Worm (Caenorhabditis elegans) whole organism, late embryonic: ENCODE data around the gene ZK177.1.

Experiments
- C38D4.7 ChIP-seq: fragments of 200-800 bp; sonication (Bioruptor generic); optimal IDR thresholded peaks from 2 replicates; lab custom pipeline; 2018; ENCODE audit warnings: mild to moderate bottlenecking, missing genetic modification characterization, moderate library complexity, missing compliant biosample characterization
- T23F11.4 ChIP-seq: fragments of 200-800 bp; sonication (Bioruptor generic); optimal IDR thresholded peaks from 2 replicates; lab custom pipeline; 2018; ENCODE audit warnings: mild to moderate bottlenecking, missing genetic modification characterization, missing compliant biosample characterization
- Y22D7AL.16 ChIP-seq: sonication (generic microtip); optimal IDR thresholded peaks from 2 replicates; lab custom pipeline; 2016; ENCODE audit warnings: missing genetic modification characterization, missing compliant biosample characterization
- ahr-1 ChIP-seq: sonication (generic microtip); optimal IDR thresholded peaks from 2 replicates; lab custom pipeline; 2016; ENCODE audit warnings: missing genetic modification characterization, missing compliant biosample characterization
- ama-1 ChIP-seq: fragments of 150-350 bp; optimal IDR thresholded peaks from 2 replicates; lab custom pipeline; 2014
- ceh-14 ChIP-seq: sonication (generic microtip); optimal IDR thresholded peaks from 2 replicates; lab custom pipeline; 2016; ENCODE audit warnings: missing genotype, missing genetic modification characterization, missing compliant biosample characterization
- ceh-18 ChIP-seq: sonication (generic microtip); optimal IDR thresholded peaks from 2 replicates; lab custom pipeline; 2016; ENCODE audit warnings: missing genetic modification characterization, missing compliant biosample characterization
- ceh-2 ChIP-seq: sonication (generic microtip); optimal IDR thresholded peaks from 2 replicates; lab custom pipeline; 2016; ENCODE audit warnings: missing genotype, missing genetic modification characterization, missing compliant biosample characterization
- ceh-24 ChIP-seq: sonication (generic microtip); optimal IDR thresholded peaks from 2 replicates; lab custom pipeline; 2016; ENCODE audit warnings: mild to moderate bottlenecking, missing genetic modification characterization, missing compliant biosample characterization
- ceh-30 ChIP-seq: fragments of 150-350 bp; optimal IDR thresholded peaks from 2 replicates; lab custom pipeline; 2014; ENCODE audit warnings: missing biosample characterization, missing genetic modification characterization
- ceh-34 ChIP-seq: sonication (generic microtip); optimal IDR thresholded peaks from 2 replicates; lab custom pipeline; 2016; ENCODE audit warnings: mild to moderate bottlenecking, missing genetic modification characterization, missing compliant biosample characterization
- ceh-48 ChIP-seq: sonication (generic microtip); optimal IDR thresholded peaks from 2 replicates; lab custom pipeline; 2016; ENCODE audit warnings: missing genetic modification characterization, inconsistent platforms, missing compliant biosample characterization
- ceh-6 ChIP-seq: fragments of 200-800 bp; sonication (Bioruptor generic); optimal IDR thresholded peaks from 2 replicates; lab custom pipeline; 2018; ENCODE audit warnings: mild to moderate bottlenecking, missing genetic modification characterization, missing compliant biosample characterization
- ceh-9 ChIP-seq: sonication (generic microtip); optimal IDR thresholded peaks from 2 replicates; lab custom pipeline; 2016; ENCODE audit warnings: mild to moderate bottlenecking, missing genetic modification characterization, inconsistent platforms, missing compliant biosample characterization
- che-1 ChIP-seq: sonication (generic microtip); optimal IDR thresholded peaks from 2 replicates; lab custom pipeline; 2016; ENCODE audit warnings: mild to moderate bottlenecking, missing genetic modification characterization, missing compliant biosample characterization
- dmd-4 ChIP-seq: sonication (generic microtip); optimal IDR thresholded peaks from 2 replicates; lab custom pipeline; 2016; ENCODE audit warnings: borderline replicate concordance, missing genetic modification characterization, missing compliant biosample characterization
- dve-1 ChIP-seq: sonication (generic microtip); optimal IDR thresholded peaks from 2 replicates; lab custom pipeline; 2017; ENCODE audit warnings: antibody characterized with exemption, mild to moderate bottlenecking, missing genetic modification characterization, missing compliant biosample characterization
- elt-2 ChIP-seq: sonication (generic microtip); optimal IDR thresholded peaks from 2 replicates; lab custom pipeline; 2016; ENCODE audit warnings: missing genetic modification reagents, missing genetic modification characterization, missing compliant biosample characterization
- ets-4 ChIP-seq: sonication (generic microtip); optimal IDR thresholded peaks from 2 replicates; lab custom pipeline; 2016; ENCODE audit warnings: missing genetic modification characterization, missing compliant biosample characterization
- fax-1 ChIP-seq: sonication (generic microtip); optimal IDR thresholded peaks from 2 replicates; lab custom pipeline; 2016; ENCODE audit warnings: missing genotype, missing genetic modification characterization, missing compliant biosample characterization
- fkh-10 ChIP-seq: fragments of 150-350 bp; optimal IDR thresholded peaks from 2 replicates; lab custom pipeline; 2014; ENCODE audit warnings: missing biosample characterization, missing genetic modification reagents, missing genetic modification characterization
- gmeb-2 ChIP-seq: sonication (generic microtip); optimal IDR thresholded peaks from 2 replicates; lab custom pipeline; 2016; ENCODE audit warnings: missing genetic modification characterization, inconsistent platforms, missing compliant biosample characterization
- hlh-30 ChIP-seq: sonication (generic microtip); optimal IDR thresholded peaks from 2 replicates; lab custom pipeline; 2017; ENCODE audit warnings: antibody characterized with exemption, missing genetic modification characterization, missing compliant biosample characterization; ENCODE audit not compliant: insufficient read depth
- hlh-6 ChIP-seq: sonication (generic microtip); optimal IDR thresholded peaks from 2 replicates; lab custom pipeline; 2016; ENCODE audit warnings: missing genotype, missing genetic modification characterization, missing compliant biosample characterization
- hlh-8 ChIP-seq: sonication (generic microtip); optimal IDR thresholded peaks from 2 replicates; lab custom pipeline; 2016; ENCODE audit warnings: missing genotype, missing genetic modification characterization, missing compliant biosample characterization
- lim-6 ChIP-seq: sonication (generic microtip); optimal IDR thresholded peaks from 2 replicates; lab custom pipeline; 2016; ENCODE audit warnings: missing genetic modification characterization, missing compliant biosample characterization
- lin-11 ChIP-seq: fragments of 200-800 bp; sonication (Bioruptor generic); optimal IDR thresholded peaks from 2 replicates; lab custom pipeline; 2018; ENCODE audit warnings: mild to moderate bottlenecking, missing genetic modification characterization, missing compliant biosample characterization
- madf-2 ChIP-seq: sonication (generic microtip); optimal IDR thresholded peaks from 2 replicates; lab custom pipeline; 2017; ENCODE audit warnings: missing genetic modification characterization, missing compliant biosample characterization
- nfya-1 ChIP-seq: sonication (generic microtip); optimal IDR thresholded peaks from 2 replicates; lab custom pipeline; 2017; ENCODE audit warnings: missing genetic modification characterization, mild to moderate bottlenecking, missing compliant biosample characterization, antibody characterized with exemption, moderate library complexity
- pros-1 ChIP-seq: fragments of 150-350 bp; optimal IDR thresholded peaks from 2 replicates; lab custom pipeline; 2014; ENCODE audit warnings: missing biosample characterization, missing genetic modification reagents, missing genetic modification characterization
- ref-2 ChIP-seq: sonication (generic microtip); optimal IDR thresholded peaks from 2 replicates; lab custom pipeline; 2016; ENCODE audit warnings: missing genetic modification characterization, missing compliant biosample characterization
- rnt-1 ChIP-seq: sonication (generic microtip); optimal IDR thresholded peaks from 2 replicates; lab custom pipeline; 2016; ENCODE audit warnings: missing genetic modification characterization, missing compliant biosample characterization
- sdc-2 ChIP-seq: sonication (generic microtip); optimal IDR thresholded peaks from 2 replicates; lab custom pipeline; 2016; ENCODE audit warnings: missing genotype, missing genetic modification characterization, missing compliant biosample characterization
- sox-2 ChIP-seq: fragments of 200-800 bp; sonication (Bioruptor generic); IDR thresholded peaks from 2 replicates; pipeline ENCODE4 v1.3.6; 2022; ENCODE audit warnings: missing genetic modification reagents, missing genetic modification characterization, missing compliant biosample characterization
- sox-4 ChIP-seq: sonication (generic microtip); optimal IDR thresholded peaks from 2 replicates; lab custom pipeline; 2017; ENCODE audit warnings: mild to moderate bottlenecking, missing genetic modification characterization, inconsistent platforms, missing compliant biosample characterization
- syd-9 ChIP-seq: sonication (generic microtip); optimal IDR thresholded peaks from 2 replicates; lab custom pipeline; 2016; ENCODE audit warnings: mild to moderate bottlenecking, missing genetic modification characterization, moderate library complexity, missing compliant biosample characterization
- tbx-2 ChIP-seq: sonication (generic microtip); optimal IDR thresholded peaks from 2 replicates; lab custom pipeline; 2016; ENCODE audit warnings: missing genetic modification characterization, missing compliant biosample characterization
- tbx-7 ChIP-seq: sonication (generic microtip); optimal IDR thresholded peaks from 2 replicates; lab custom pipeline; 2016; ENCODE audit warnings: missing genotype, missing genetic modification characterization, missing compliant biosample characterization
- unc-55 ChIP-seq: sonication (generic microtip); optimal IDR thresholded peaks from 2 replicates; lab custom pipeline; 2017; ENCODE audit warnings: missing biosample characterization, missing genetic modification reagents, missing genetic modification characterization
- ztf-16 ChIP-seq: sonication (generic microtip); optimal IDR thresholded peaks from 2 replicates; lab custom pipeline; 2017; ENCODE audit warnings: missing genetic modification characterization, missing compliant biosample characterization

ZK177.1 gene

ce11 chrII:5487844-5488243 lies 40.1 kb upstream of the ZK177.1 start, which contains the start of gene nep-5:
Gene nep-5 (plus strand): TSS chrII:5488144.
- TF ChIP-seq gmeb-2 (no peak), dmd-4 (tag; lab: Kevin White, UChicago) (no peak), rnt-1 (tag; lab: Kevin White, UChicago) (no peak), dve-1 (no peak), ceh-18 (tag; lab: Kevin White, UChicago) (no peak), hlh-30 (no peak), fkh-10 (GFP tag; lab: Kevin White, UChicago) (no peak)
- TF ChIP-seq, all 69 proteins: peak for 0

DNA sequence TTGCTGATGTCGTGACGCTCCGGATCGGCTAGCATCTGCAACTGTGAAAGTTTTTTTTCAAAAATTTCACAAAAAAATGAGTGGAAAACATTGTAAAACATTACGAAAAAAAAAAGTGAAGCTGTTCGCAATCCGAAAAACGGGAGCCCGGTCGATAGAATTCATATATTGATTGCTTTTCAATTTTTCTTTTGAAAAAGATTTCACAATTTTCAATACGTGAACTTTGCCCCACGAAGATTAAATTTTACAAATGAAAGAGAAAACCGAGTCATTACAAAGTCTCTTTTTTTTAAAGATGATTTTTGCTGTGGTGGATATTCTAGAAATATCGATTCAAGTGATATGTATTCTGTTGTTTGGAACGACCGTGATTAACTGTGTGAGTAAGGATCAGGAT lies 33.5 kb upstream of the ZK177.1 start, which contains the start of gene F12A10.6:
F12A10.6 (minus strand) TSS at position 101 of the 400 bp plus-strand sequence.
- TF ChIP-seq nfya-1 (tag; lab: Kevin White, UChicago) (no peak), ceh-14 (tag; lab: Kevin White, UChicago) (no peak), lin-11 (tag; lab: Kevin White, UChicago) (no peak), tbx-7 (tag; lab: Kevin White, UChicago) (no peak), tbx-2 (tag; lab: Kevin White, UChicago) (no peak), ceh-48 (tag; lab: Kevin White, UChicago) (no peak), T23F11.4 (no peak), hlh-8 (tag; lab: Kevin White, UChicago) (no peak), ama-1 (lab: Kevin White, UChicago) (no peak), fax-1 (tag; lab: Kevin White, UChicago) (no peak), ceh-34 (no peak), syd-9 (tag; lab: Kevin White, UChicago) (no peak), che-1 (tag; lab: Kevin White, UChicago) (no peak), sdc-2 (no peak), lim-6 (tag; lab: Kevin White, UChicago) (no peak), ceh-9 (tag; lab: Kevin White, UChicago) (no peak), ref-2 (tag; lab: Kevin White, UChicago) (no peak), sox-4 (tag; lab: Kevin White, UChicago) (no peak)
- TF ChIP-seq, all 69 proteins: peak for 0

DNA sequence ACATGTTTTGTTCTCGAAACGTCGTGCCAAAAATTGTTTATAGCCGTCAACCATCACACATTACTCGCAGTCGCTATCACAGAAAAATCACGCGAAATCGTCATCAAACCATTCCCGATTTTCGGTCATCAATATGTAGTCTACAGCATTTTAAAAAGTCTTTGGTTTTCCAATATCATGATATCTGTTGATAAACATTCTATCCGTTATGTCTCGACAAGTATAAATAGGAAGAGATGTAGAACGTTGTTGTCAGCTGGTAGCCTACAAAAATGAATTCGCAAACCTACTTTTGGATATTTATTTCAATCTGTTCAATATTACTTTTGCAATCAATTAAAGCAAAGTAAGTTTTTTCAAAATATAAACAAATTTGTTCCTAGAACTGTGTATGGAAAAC lies 31.6 kb upstream of the ZK177.1 start, which contains the start of gene F12A10.1:
F12A10.1 (plus strand) TSS at position 166 of the 400 bp plus-strand sequence.
- TF ChIP-seq pros-1 (tag; lab: Kevin White, UChicago) (no peak), dve-1 (no peak), sdc-2 (no peak), Y22D7AL.16 (tag; lab: Kevin White, UChicago) (no peak), ets-4 (tag; lab: Kevin White, UChicago) (no peak), sox-2 (GFP tag; lab: Robert Waterston, UW) (no peak), madf-2 (tag; lab: Kevin White, UChicago) (no peak), rnt-1 (tag; lab: Kevin White, UChicago) (no peak), ceh-30 (tag; lab: Kevin White, UChicago) (no peak), elt-2 (tag; lab: Kevin White, UChicago) (no peak), ceh-6 (no peak), hlh-6 (tag; lab: Kevin White, UChicago) (no peak), ahr-1 (tag; lab: Kevin White, UChicago) (no peak)

ce11 chrII:5497541-5497940 lies 30.4 kb upstream of the ZK177.1 start:
- TF ChIP-seq lin-11 (tag; lab: Kevin White, UChicago) = no peak
- TF ChIP-seq C38D4.7 (GFP tag; lab: Kevin White, UChicago) = no peak
- TF ChIP-seq lim-6 (tag; lab: Kevin White, UChicago) = no peak
- TF ChIP-seq ztf-16 (tag; lab: Kevin White, UChicago) = no peak
- TF ChIP-seq ref-2 (tag; lab: Kevin White, UChicago) = no peak
- TF ChIP-seq ceh-9 (tag; lab: Kevin White, UChicago) = no peak
- no peak for TF ChIP-seq unc-55
- no peak for TF ChIP-seq ceh-24 (tag; lab: Kevin White, UChicago)
- TF ChIP-seq ceh-2 = no peak
- no peak for TF ChIP-seq sdc-2
